Worm (Caenorhabditis elegans) whole organism, late embryonic: ENCODE measurements around the gene F54B11.9.

Experiments
- C38D4.7 ChIP-seq: fragments of 200-800 bp; sonication (Bioruptor generic); optimal IDR thresholded peaks from 2 replicates; lab custom pipeline; 2018; ENCODE audit warnings: mild to moderate bottlenecking, missing genetic modification characterization, moderate library complexity, missing compliant biosample characterization
- K02D7.2 ChIP-seq: sonication (generic microtip); optimal IDR thresholded peaks from 2 replicates; lab custom pipeline; 2017; ENCODE audit warnings: mild to moderate bottlenecking, missing genetic modification characterization, missing compliant biosample characterization
- ahr-1 ChIP-seq: sonication (generic microtip); optimal IDR thresholded peaks from 2 replicates; lab custom pipeline; 2016; ENCODE audit warnings: missing genetic modification characterization, missing compliant biosample characterization
- ceh-18 ChIP-seq: sonication (generic microtip); optimal IDR thresholded peaks from 2 replicates; lab custom pipeline; 2016; ENCODE audit warnings: missing genetic modification characterization, missing compliant biosample characterization
- ceh-19 ChIP-seq: fragments of 200-800 bp; sonication (Bioruptor generic); optimal IDR thresholded peaks from 2 replicates; lab custom pipeline; 2018; ENCODE audit warnings: mild to moderate bottlenecking, missing genetic modification characterization, missing compliant biosample characterization
- ceh-2 ChIP-seq: sonication (generic microtip); optimal IDR thresholded peaks from 2 replicates; lab custom pipeline; 2016; ENCODE audit warnings: missing genotype, missing genetic modification characterization, missing compliant biosample characterization
- ceh-30 ChIP-seq: fragments of 150-350 bp; optimal IDR thresholded peaks from 2 replicates; lab custom pipeline; 2014; ENCODE audit warnings: missing biosample characterization, missing genetic modification characterization
- ceh-31 ChIP-seq: sonication (generic microtip); optimal IDR thresholded peaks from 2 replicates; lab custom pipeline; 2016; ENCODE audit warnings: missing genetic modification characterization, missing compliant biosample characterization
- ceh-45 ChIP-seq: fragments of 200-800 bp; sonication (Bioruptor generic); IDR thresholded peaks from 2 replicates; pipeline ENCODE4 v1.3.6; 2022; ENCODE audit warnings: missing genetic modification reagents, missing genetic modification characterization, missing compliant biosample characterization
- ceh-48 ChIP-seq: sonication (generic microtip); optimal IDR thresholded peaks from 2 replicates; lab custom pipeline; 2016; ENCODE audit warnings: missing genetic modification characterization, inconsistent platforms, missing compliant biosample characterization
- ceh-6 ChIP-seq: fragments of 200-800 bp; sonication (Bioruptor generic); optimal IDR thresholded peaks from 2 replicates; lab custom pipeline; 2018; ENCODE audit warnings: mild to moderate bottlenecking, missing genetic modification characterization, missing compliant biosample characterization
- ceh-9 ChIP-seq: sonication (generic microtip); optimal IDR thresholded peaks from 2 replicates; lab custom pipeline; 2016; ENCODE audit warnings: mild to moderate bottlenecking, missing genetic modification characterization, inconsistent platforms, missing compliant biosample characterization
- che-1 ChIP-seq: sonication (generic microtip); optimal IDR thresholded peaks from 2 replicates; lab custom pipeline; 2016; ENCODE audit warnings: mild to moderate bottlenecking, missing genetic modification characterization, missing compliant biosample characterization
- dve-1 ChIP-seq: sonication (generic microtip); optimal IDR thresholded peaks from 2 replicates; lab custom pipeline; 2017; ENCODE audit warnings: antibody characterized with exemption, mild to moderate bottlenecking, missing genetic modification characterization, missing compliant biosample characterization
- eyg-1 ChIP-seq: sonication (generic microtip); optimal IDR thresholded peaks from 2 replicates; lab custom pipeline; 2016; ENCODE audit warnings: missing genotype, missing genetic modification characterization, missing compliant biosample characterization
- fkh-10 ChIP-seq: fragments of 150-350 bp; optimal IDR thresholded peaks from 2 replicates; lab custom pipeline; 2014; ENCODE audit warnings: missing biosample characterization, missing genetic modification reagents, missing genetic modification characterization
- fkh-6 ChIP-seq: sonication (generic microtip); optimal IDR thresholded peaks from 2 replicates; lab custom pipeline; 2016; ENCODE audit warnings: missing genetic modification characterization, missing compliant biosample characterization
- gmeb-2 ChIP-seq: sonication (generic microtip); optimal IDR thresholded peaks from 2 replicates; lab custom pipeline; 2016; ENCODE audit warnings: missing genetic modification characterization, inconsistent platforms, missing compliant biosample characterization
- hlh-13 ChIP-seq: fragments of 200-800 bp; sonication (Bioruptor generic); optimal IDR thresholded peaks from 2 replicates; lab custom pipeline; 2018; ENCODE audit warnings: mild to moderate bottlenecking, missing genetic modification characterization, missing compliant biosample characterization
- hlh-6 ChIP-seq: sonication (generic microtip); optimal IDR thresholded peaks from 2 replicates; lab custom pipeline; 2016; ENCODE audit warnings: missing genotype, missing genetic modification characterization, missing compliant biosample characterization
- hlh-8 ChIP-seq: sonication (generic microtip); optimal IDR thresholded peaks from 2 replicates; lab custom pipeline; 2016; ENCODE audit warnings: missing genotype, missing genetic modification characterization, missing compliant biosample characterization
- lim-6 ChIP-seq: sonication (generic microtip); optimal IDR thresholded peaks from 2 replicates; lab custom pipeline; 2016; ENCODE audit warnings: missing genetic modification characterization, missing compliant biosample characterization
- lin-11 ChIP-seq: fragments of 200-800 bp; sonication (Bioruptor generic); optimal IDR thresholded peaks from 2 replicates; lab custom pipeline; 2018; ENCODE audit warnings: mild to moderate bottlenecking, missing genetic modification characterization, missing compliant biosample characterization
- mec-3 ChIP-seq: sonication (generic microtip); optimal IDR thresholded peaks from 2 replicates; lab custom pipeline; 2016; ENCODE audit warnings: borderline replicate concordance, missing genetic modification characterization, missing compliant biosample characterization
- nfya-1 ChIP-seq: sonication (generic microtip); optimal IDR thresholded peaks from 2 replicates; lab custom pipeline; 2017; ENCODE audit warnings: missing genetic modification characterization, mild to moderate bottlenecking, missing compliant biosample characterization, antibody characterized with exemption, moderate library complexity
- nhr-232 ChIP-seq: sonication (generic microtip); optimal IDR thresholded peaks from 2 replicates; lab custom pipeline; 2016; ENCODE audit warnings: missing genetic modification characterization, missing compliant biosample characterization
- odd-2 ChIP-seq: sonication (generic microtip); optimal IDR thresholded peaks from 2 replicates; lab custom pipeline; 2017; ENCODE audit warnings: antibody characterized with exemption, mild to moderate bottlenecking, missing genetic modification characterization, missing compliant biosample characterization
- pag-3 ChIP-seq: sonication (generic microtip); optimal IDR thresholded peaks from 2 replicates; lab custom pipeline; 2016; ENCODE audit warnings: missing compliant biosample characterization, missing genetic modification characterization, borderline replicate concordance
- pat-9 ChIP-seq: fragments of 200-800 bp; sonication (Bioruptor generic); optimal IDR thresholded peaks from 2 replicates; lab custom pipeline; 2018; ENCODE audit warnings: mild to moderate bottlenecking, missing genetic modification characterization, moderate library complexity, missing compliant biosample characterization
- pax-1 ChIP-seq: fragments of 150-350 bp; optimal IDR thresholded peaks from 2 replicates; lab custom pipeline; 2014; ENCODE audit warnings: missing biosample characterization, missing genetic modification characterization
- pha-2 ChIP-seq: sonication (generic microtip); optimal IDR thresholded peaks from 2 replicates; lab custom pipeline; 2017; ENCODE audit warnings: mild to moderate bottlenecking, missing genetic modification characterization, missing compliant biosample characterization
- pqm-1 ChIP-seq: sonication (generic microtip); optimal IDR thresholded peaks from 2 replicates; lab custom pipeline; 2016; ENCODE audit warnings: missing genetic modification characterization, missing compliant biosample characterization
- pros-1 ChIP-seq: fragments of 150-350 bp; optimal IDR thresholded peaks from 2 replicates; lab custom pipeline; 2014; ENCODE audit warnings: missing biosample characterization, missing genetic modification reagents, missing genetic modification characterization
- sdc-2 ChIP-seq: sonication (generic microtip); optimal IDR thresholded peaks from 2 replicates; lab custom pipeline; 2016; ENCODE audit warnings: missing genotype, missing genetic modification characterization, missing compliant biosample characterization
- sox-2 ChIP-seq: fragments of 200-800 bp; sonication (Bioruptor generic); IDR thresholded peaks from 2 replicates; pipeline ENCODE4 v1.3.6; 2022; ENCODE audit warnings: missing genetic modification reagents, missing genetic modification characterization, missing compliant biosample characterization
- sox-4 ChIP-seq: sonication (generic microtip); optimal IDR thresholded peaks from 2 replicates; lab custom pipeline; 2017; ENCODE audit warnings: mild to moderate bottlenecking, missing genetic modification characterization, inconsistent platforms, missing compliant biosample characterization
- tbx-2 ChIP-seq: sonication (generic microtip); optimal IDR thresholded peaks from 2 replicates; lab custom pipeline; 2016; ENCODE audit warnings: missing genetic modification characterization, missing compliant biosample characterization
- ttx-3 ChIP-seq: sonication (generic microtip); optimal IDR thresholded peaks from 2 replicates; lab custom pipeline; 2016; ENCODE audit warnings: missing genetic modification reagents, missing genetic modification characterization, missing compliant biosample characterization
- unc-55 ChIP-seq: sonication (generic microtip); optimal IDR thresholded peaks from 2 replicates; lab custom pipeline; 2017; ENCODE audit warnings: missing biosample characterization, missing genetic modification reagents, missing genetic modification characterization
- unc-86 ChIP-seq: sonication (generic microtip); optimal IDR thresholded peaks from 2 replicates; lab custom pipeline; 2016; ENCODE audit warnings: missing genetic modification characterization, missing compliant biosample characterization
- zip-5 ChIP-seq: sonication (generic microtip); optimal IDR thresholded peaks from 2 replicates; lab custom pipeline; 2016; ENCODE audit warnings: missing genetic modification characterization, missing compliant biosample characterization
- ztf-16 ChIP-seq: sonication (generic microtip); optimal IDR thresholded peaks from 2 replicates; lab custom pipeline; 2017; ENCODE audit warnings: missing genetic modification characterization, missing compliant biosample characterization

F54B11.9 gene

ce11 chrX:13644884-13645283 lies 39.5 kb downstream of the F54B11.9 start:
- no peak for TF ChIP-seq ceh-45 (GFP tag; lab: Robert Waterston, UW)
- no peak for TF ChIP-seq pag-3 (tag; lab: Kevin White, UChicago)
- TF ChIP-seq ceh-48 (tag; lab: Kevin White, UChicago) = no peak
- TF ChIP-seq ceh-18 (tag; lab: Kevin White, UChicago) = no peak
- TF ChIP-seq ceh-6 = no peak

DNA sequence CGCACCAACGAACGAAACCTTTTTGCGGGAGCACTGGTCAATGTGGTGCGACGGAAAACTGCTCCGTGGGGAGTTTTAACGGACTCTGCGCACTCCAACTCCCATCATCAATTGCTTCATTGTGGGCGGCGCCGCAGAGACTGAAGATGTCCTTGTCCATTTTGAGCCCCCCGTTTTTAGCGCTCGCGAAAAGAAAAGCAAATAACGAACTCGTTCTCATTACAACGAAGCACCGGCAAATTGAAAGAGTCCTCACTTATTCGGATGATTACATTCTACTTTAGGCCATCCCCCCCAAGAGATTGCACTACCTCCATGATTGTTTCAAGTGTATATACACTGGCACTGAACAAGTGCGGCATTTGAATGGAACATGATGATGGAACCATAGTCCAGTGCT lies 41.4 kb downstream of the F54B11.9 start, which contains the start of gene acr-9:
acr-9 (minus strand) TSS at position 101 of the 400 bp plus-strand sequence.
- TF ChIP-seq mec-3 (tag; lab: Kevin White, UChicago) (no peak), eyg-1 (tag; lab: Kevin White, UChicago) (no peak), sox-2 (GFP tag; lab: Robert Waterston, UW) (no peak), nhr-232 (no peak), ceh-31 (tag; lab: Kevin White, UChicago) (no peak), pag-3 (tag; lab: Kevin White, UChicago) (no peak), tbx-2 (no peak), lin-11 (tag; lab: Kevin White, UChicago) (no peak), zip-5 (tag; lab: Kevin White, UChicago) (no peak), sox-4 (tag; lab: Kevin White, UChicago) (no peak), ttx-3 (no peak), gmeb-2 (tag; lab: Kevin White, UChicago) (no peak), K02D7.2 (tag; lab: Kevin White, UChicago) (no peak), hlh-8 (tag; lab: Kevin White, UChicago) (no peak), unc-86 (no peak), ceh-9 (tag; lab: Kevin White, UChicago) (no peak), lim-6 (no peak)
- TF ChIP-seq, all 69 proteins: peak for 0

ce11 chrX:13647305-13647704 lies 41.9 kb downstream of the F54B11.9 start, which contains the start of gene C40C9.3:
Gene C40C9.3, plus strand, starts transcription at chrX:13647605.
- TF ChIP-seq ceh-6 (no peak), che-1 (no peak), pros-1 (tag; lab: Kevin White, UChicago) (no peak), pag-3 (tag; lab: Kevin White, UChicago) (no peak), ahr-1 (tag; lab: Kevin White, UChicago) (no peak), K02D7.2 (tag; lab: Kevin White, UChicago) (no peak), lin-11 (tag; lab: Kevin White, UChicago) (no peak), pax-1 (tag; lab: Kevin White, UChicago) (no peak)

ce11 chrX:13650799-13651198 lies 45.4 kb downstream of the F54B11.9 start, which contains the start of gene C40C9.4:
Gene C40C9.4, plus strand, starts transcription at chrX:13651099.
- TF ChIP-seq ttx-3 (no peak), che-1 (no peak)

- no peak for TF ChIP-seq hlh-8 (tag; lab: Kevin White, UChicago)
- TF ChIP-seq fkh-6 = no peak
- TF ChIP-seq ceh-2 = no peak
- TF ChIP-seq lin-11 (tag; lab: Kevin White, UChicago) = peak; percentile 25
- no peak for TF ChIP-seq ceh-19 (GFP tag; lab: Kevin White, UChicago)
- TF ChIP-seq unc-86 = peak; percentile 46
- TF ChIP-seq tbx-2 = peak; percentile 43
- peak; percentile 26 for TF ChIP-seq sox-4 (tag; lab: Kevin White, UChicago)
- TF ChIP-seq sdc-2 (tag; lab: Kevin White, UChicago) = peak; percentile 54
- no peak for TF ChIP-seq K02D7.2 (tag; lab: Kevin White, UChicago)
- TF ChIP-seq lim-6 = no peak
- TF ChIP-seq ceh-30 (tag; lab: Kevin White, UChicago) = no peak
- no peak for TF ChIP-seq fkh-10 (GFP tag; lab: Kevin White, UChicago)
- TF ChIP-seq dve-1 = no peak
- TF ChIP-seq che-1 = peak; percentile 47
- peak; percentile 41 for TF ChIP-seq hlh-13 (GFP tag; lab: Kevin White, UChicago)
- peak; percentile 36 for TF ChIP-seq ztf-16 (tag; lab: Kevin White, UChicago)
- TF ChIP-seq unc-55 = no peak
- TF ChIP-seq nfya-1 (tag; lab: Kevin White, UChicago) = no peak
- no peak for TF ChIP-seq pag-3 (tag; lab: Kevin White, UChicago)
- TF ChIP-seq pat-9 (tag; lab: Kevin White, UChicago) = peak; percentile 20
- TF ChIP-seq sox-2 (GFP tag; lab: Robert Waterston, UW) = peak; percentile 56; the same call in 1 of the 2 replicates
- TF ChIP-seq C38D4.7 (GFP tag; lab: Kevin White, UChicago) = peak; percentile 21
- peak; percentile 14 for TF ChIP-seq pha-2 (tag; lab: Kevin White, UChicago)
- peak; percentile 63 for TF ChIP-seq hlh-6 (tag; lab: Kevin White, UChicago)
- TF ChIP-seq pax-1 (tag; lab: Kevin White, UChicago) = no peak
- no peak for TF ChIP-seq pqm-1 (tag; lab: Kevin White, UChicago)
- peak; percentile 26 for TF ChIP-seq odd-2 (tag; lab: Kevin White, UChicago)
These were observed 48.2 kb downstream of the F54B11.9 start for ce11 chrX:13653573-13653972.
